Worm (Caenorhabditis elegans): ENCODE measurements around the gene srh-72.

DNA sequence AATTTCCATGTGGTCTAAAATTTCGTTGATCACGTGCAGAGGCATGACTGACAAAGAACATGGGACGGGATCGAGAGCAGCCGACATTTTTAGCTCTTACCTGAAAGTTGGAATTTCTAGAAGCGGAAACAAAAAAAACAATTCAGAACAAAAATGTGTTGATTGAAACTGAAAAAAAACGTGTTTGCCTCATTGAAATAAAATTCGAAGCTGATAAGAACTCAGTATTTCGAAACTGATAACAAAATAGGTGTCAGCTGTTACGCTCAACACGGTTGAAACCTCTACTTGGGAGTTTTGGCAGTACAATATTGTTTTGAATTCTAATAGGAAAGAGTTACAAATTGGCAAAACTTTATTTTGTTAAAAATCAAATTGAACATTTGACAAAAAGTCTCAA, 31.5 kb downstream of the srh-72 start:
- TF ChIP-seq W03F9.2 (tag; optimal IDR thresholded peaks at IDR 0.05) (no peak), dao-5 (tag; optimal IDR thresholded peaks at IDR 0.05) (no peak), him-1 (tag; optimal IDR thresholded peaks at IDR 0.05) (no peak)
